Worm (Caenorhabditis elegans) whole organism, young adult: ENCODE measurements around the gene T22C8.6.
A peak's percentile ranks its signal among the peaks of the same experiment; 100 is the strongest.

ENCODE experiments used
- B0035.1 ChIP-seq: sonication (generic microtip); optimal IDR thresholded peaks from 2 replicates; lab custom pipeline; 2016; ENCODE audit warnings: missing genetic modification characterization, mild to moderate bottlenecking, missing compliant biosample characterization, missing genotype, missing genetic modification reagents
- B0261.1 ChIP-seq: sonication (generic microtip); optimal IDR thresholded peaks from 2 replicates; lab custom pipeline; 2016; ENCODE audit warnings: mild to moderate bottlenecking, missing genetic modification characterization, moderate library complexity, missing compliant biosample characterization
- D2030.7 ChIP-seq: fragments of 200-800 bp; sonication (Bioruptor generic); IDR thresholded peaks from 2 replicates; pipeline ENCODE4 v1.3.6; 2022; ENCODE audit warnings: missing genetic modification reagents, missing genetic modification characterization, missing compliant biosample characterization
- F10E7.11 ChIP-seq: sonication (generic microtip); optimal IDR thresholded peaks from 2 replicates; lab custom pipeline; 2017; ENCODE audit warnings: mild to moderate bottlenecking, missing genetic modification characterization, moderate library complexity, missing compliant biosample characterization
- F37B4.10 ChIP-seq: fragments of 200-800 bp; sonication (Bioruptor generic); IDR thresholded peaks from 2 replicates; pipeline ENCODE4 v1.3.6; 2022; ENCODE audit warnings: missing genetic modification characterization, missing compliant biosample characterization
- F52B5.7 ChIP-seq: sonication (generic microtip); optimal IDR thresholded peaks from 2 replicates; lab custom pipeline; 2016; ENCODE audit warnings: mild to moderate bottlenecking, missing genetic modification characterization, missing compliant biosample characterization
- F57C9.4 ChIP-seq: sonication (generic microtip); optimal IDR thresholded peaks from 2 replicates; lab custom pipeline; 2017; ENCODE audit warnings: mild to moderate bottlenecking, missing genetic modification characterization, missing compliant biosample characterization
- Y53G8AR.9 ChIP-seq: fragments of 200-800 bp; sonication (Bioruptor generic); conservative IDR thresholded peaks from 2 replicates; pipeline ENCODE4 v1.3.6; 2022; ENCODE audit warnings: missing genetic modification reagents, missing genetic modification characterization, missing compliant biosample characterization
- Y67H2A.10 ChIP-seq: fragments of 200-800 bp; sonication (Bioruptor generic); conservative IDR thresholded peaks from 2 replicates; pipeline ENCODE4 v1.3.6; 2022; ENCODE audit warnings: missing genetic modification reagents, missing genetic modification characterization, missing compliant biosample characterization
- Y79H2A.3 ChIP-seq: fragments of 200-800 bp; sonication (Bioruptor generic); conservative IDR thresholded peaks from 2 replicates; pipeline ENCODE4 v1.3.6; 2022; ENCODE audit warnings: missing genetic modification reagents, missing genetic modification characterization, missing compliant biosample characterization
- Y95B8A.8 ChIP-seq: fragments of 200-800 bp; sonication (Bioruptor generic); IDR thresholded peaks from 2 replicates; pipeline ENCODE4 v1.3.6; 2022; ENCODE audit warnings: missing genetic modification reagents, missing genetic modification characterization, missing compliant biosample characterization
- akir-1 ChIP-seq: fragments of 200-800 bp; sonication (Bioruptor generic); optimal IDR thresholded peaks from 2 replicates; lab custom pipeline; 2018; ENCODE audit warnings: mild to moderate bottlenecking, missing genetic modification characterization, moderate library complexity, missing compliant biosample characterization
- aptf-3 ChIP-seq: fragments of 200-800 bp; sonication (Bioruptor generic); IDR thresholded peaks from 2 replicates; pipeline ENCODE4 v1.3.6; 2022; ENCODE audit warnings: missing genetic modification characterization, missing compliant biosample characterization
- attf-3 ChIP-seq: fragments of 200-800 bp; sonication (Bioruptor generic); conservative IDR thresholded peaks from 2 replicates; pipeline ENCODE4 v1.3.6; 2022; ENCODE audit warnings: missing genetic modification reagents, missing genetic modification characterization, missing compliant biosample characterization
- ceh-100 ChIP-seq: fragments of 200-800 bp; sonication (Bioruptor generic); IDR thresholded peaks from 2 replicates; pipeline ENCODE4 v1.3.6; 2022; ENCODE audit warnings: missing genetic modification reagents, missing genetic modification characterization, missing compliant biosample characterization
- ceh-58 ChIP-seq: fragments of 200-800 bp; sonication (Bioruptor generic); IDR thresholded peaks from 2 replicates; pipeline ENCODE4 v1.3.6; 2022; ENCODE audit warnings: missing genetic modification characterization, missing compliant biosample characterization
- ceh-91 ChIP-seq: fragments of 200-800 bp; sonication (Bioruptor generic); IDR thresholded peaks from 2 replicates; pipeline ENCODE4 v1.3.6; 2022; ENCODE audit warnings: missing genetic modification reagents, missing genetic modification characterization, missing compliant biosample characterization
- die-1 ChIP-seq: sonication (generic microtip); optimal IDR thresholded peaks from 2 replicates; lab custom pipeline; 2016; ENCODE audit warnings: missing genotype, mild to moderate bottlenecking, missing genetic modification characterization, missing compliant biosample characterization
- dpff-1 ChIP-seq: sonication (generic microtip); optimal IDR thresholded peaks from 2 replicates; lab custom pipeline; 2017; ENCODE audit warnings: mild to moderate bottlenecking, missing genetic modification characterization, missing compliant biosample characterization
- dpl-1 ChIP-seq: fragments of 150-350 bp; optimal IDR thresholded peaks from 2 replicates; lab custom pipeline; 2014; ENCODE audit warnings: missing biosample characterization, missing genetic modification reagents, missing genetic modification characterization
- efl-1 ChIP-seq: fragments of 150-350 bp; optimal IDR thresholded peaks from 2 replicates; lab custom pipeline; 2014; ENCODE audit warnings: missing biosample characterization, missing genetic modification reagents, missing genetic modification characterization
- egl-44 ChIP-seq: fragments of 200-800 bp; sonication (Bioruptor generic); IDR thresholded peaks from 2 replicates; pipeline ENCODE4 v1.3.6; 2022; ENCODE audit warnings: missing genetic modification reagents, missing genetic modification characterization, missing compliant biosample characterization
- ekl-4 ChIP-seq: fragments of 200-800 bp; sonication (Bioruptor generic); IDR thresholded peaks from 2 replicates; pipeline ENCODE4 v1.3.6; 2022; ENCODE audit warnings: missing genetic modification reagents, missing genetic modification characterization, missing compliant biosample characterization
- gei-17 ChIP-seq: fragments of 200-800 bp; sonication (Bioruptor generic); optimal IDR thresholded peaks from 2 replicates; lab custom pipeline; 2018; ENCODE audit warnings: mild to moderate bottlenecking, missing genetic modification characterization, missing compliant biosample characterization
- hlh-26 ChIP-seq: fragments of 200-800 bp; sonication (Bioruptor generic); conservative IDR thresholded peaks from 2 replicates; pipeline ENCODE4 v1.3.6; 2022; ENCODE audit warnings: missing genetic modification reagents, missing genetic modification characterization, missing compliant biosample characterization
- lag-1 ChIP-seq: fragments of 200-800 bp; sonication (Bioruptor generic); IDR thresholded peaks from 2 replicates; pipeline ENCODE4 v1.3.6; 2022; ENCODE audit warnings: missing genetic modification reagents, missing genetic modification characterization, missing compliant biosample characterization
- lin-26 ChIP-seq: fragments of 200-800 bp; sonication (Bioruptor generic); IDR thresholded peaks from 2 replicates; pipeline ENCODE4 v1.3.6; 2022; ENCODE audit warnings: missing genetic modification reagents, missing genetic modification characterization, missing compliant biosample characterization
- lin-40 ChIP-seq: sonication (generic microtip); optimal IDR thresholded peaks from 2 replicates; lab custom pipeline; 2016; ENCODE audit warnings: missing genetic modification characterization, mild to moderate bottlenecking, missing compliant biosample characterization, missing genotype, missing genetic modification reagents
- lin-54 ChIP-seq: fragments of 200-800 bp; sonication (Bioruptor generic); optimal IDR thresholded peaks from 2 replicates; lab custom pipeline; 2018; ENCODE audit warnings: mild to moderate bottlenecking, missing genetic modification characterization, missing compliant biosample characterization
- lsy-27 ChIP-seq: sonication (generic microtip); optimal IDR thresholded peaks from 2 replicates; lab custom pipeline; 2017; ENCODE audit warnings: missing genetic modification characterization, mild to moderate bottlenecking, missing compliant biosample characterization, antibody characterized with exemption, missing genotype, borderline replicate concordance; ENCODE audit not compliant: insufficient read depth
- madf-6 ChIP-seq: fragments of 200-800 bp; sonication (Bioruptor generic); IDR thresholded peaks from 2 replicates; pipeline ENCODE4 v1.3.6; 2022; ENCODE audit warnings: missing genetic modification reagents, missing genetic modification characterization, missing compliant biosample characterization
- nfya-1 ChIP-seq: sonication (generic microtip); optimal IDR thresholded peaks from 2 replicates; lab custom pipeline; 2017; ENCODE audit warnings: antibody characterized with exemption, missing compliant biosample characterization, missing genetic modification characterization, borderline replicate concordance; ENCODE audit not compliant: insufficient read depth
- nhr-179 ChIP-seq: sonication (generic microtip); optimal IDR thresholded peaks from 2 replicates; lab custom pipeline; 2016; ENCODE audit warnings: mild to moderate bottlenecking, missing genetic modification characterization, missing compliant biosample characterization
- nhr-27 ChIP-seq: fragments of 200-800 bp; sonication (Bioruptor generic); optimal IDR thresholded peaks from 2 replicates; lab custom pipeline; 2018; ENCODE audit warnings: mild to moderate bottlenecking, missing genetic modification characterization, moderate library complexity, missing compliant biosample characterization
- nhr-90 ChIP-seq: sonication (generic microtip); optimal IDR thresholded peaks from 2 replicates; lab custom pipeline; 2016; ENCODE audit warnings: missing genotype, mild to moderate bottlenecking, missing genetic modification characterization, missing compliant biosample characterization
- rec-8 ChIP-seq, 2 experiments: sonication (generic microtip); optimal IDR thresholded peaks; 2 replicates each; lab custom pipeline; 2016; ENCODE audit warnings: mild to moderate bottlenecking in 2 of 2, missing genetic modification characterization in 2 of 2, missing genetic modification reagents in 2 of 2, missing genotype in 2 of 2, missing biosample characterization in 1 of 2, missing compliant biosample characterization in 1 of 2, moderate library complexity in 1 of 2
- repo-1 ChIP-seq: sonication (generic microtip); optimal IDR thresholded peaks from 2 replicates; lab custom pipeline; 2017; ENCODE audit warnings: mild to moderate bottlenecking, missing genetic modification characterization, missing compliant biosample characterization
- rpc-1 ChIP-seq, 2 experiments: fragments of 150-350 bp in 1 of 2; sonication (generic microtip) in 1 of 2; optimal IDR thresholded peaks; 2 replicates each; lab custom pipeline; 2014 to 2018; ENCODE audit warnings: missing biosample characterization in 1 of 2, missing genetic modification characterization in 1 of 2, missing genetic modification reagents in 1 of 2, missing genotype in 1 of 2
- snpc-1.1 ChIP-seq: sonication (generic microtip); optimal IDR thresholded peaks from 2 replicates; lab custom pipeline; 2017; ENCODE audit warnings: missing genetic modification characterization, mild to moderate bottlenecking, missing compliant biosample characterization, antibody characterized with exemption, moderate library complexity, missing genotype, missing genetic modification reagents; ENCODE audit not compliant: insufficient read depth
- snpc-1.3 ChIP-seq: sonication (generic microtip); optimal IDR thresholded peaks from 2 replicates; lab custom pipeline; 2017; ENCODE audit warnings: missing genetic modification characterization, mild to moderate bottlenecking, missing compliant biosample characterization, antibody characterized with exemption, moderate library complexity, missing genotype, missing genetic modification reagents; ENCODE audit not compliant: insufficient read depth
- tbx-9 ChIP-seq: sonication (generic microtip); optimal IDR thresholded peaks from 2 replicates; lab custom pipeline; 2016; ENCODE audit warnings: borderline replicate concordance, missing genetic modification characterization, inconsistent platforms, missing compliant biosample characterization

Gene T22C8.6

DNA sequence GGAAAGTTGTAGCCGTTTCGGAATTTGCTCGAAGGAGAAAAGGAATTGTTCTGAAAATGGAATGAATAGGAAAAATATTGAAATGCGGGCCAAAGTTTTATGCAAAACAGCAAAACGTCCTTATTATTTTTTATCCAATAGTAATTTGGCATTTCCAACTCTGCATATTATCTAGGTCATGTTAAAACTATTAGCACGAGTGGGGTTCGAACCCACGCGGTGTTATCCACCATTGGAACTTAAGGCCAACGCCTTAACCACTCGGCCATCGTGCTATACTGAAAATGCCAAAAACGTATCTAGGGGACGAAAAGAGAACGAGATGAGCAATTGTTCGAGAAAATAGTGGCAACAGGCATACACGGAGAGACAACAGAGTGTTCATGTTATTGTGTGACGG, 1.7 kb upstream of the T22C8.6 start (continued):
- TF ChIP-seq tbx-9 (tag; lab: Kevin White, UChicago) (no peak), D2030.7 (GFP tag; lab: Robert Waterston, UW) (0 out of 2 replicates have a peak, but pooled peaks have one; percentile 18), rpc-1 (optimal IDR thresholded peaks at IDR 0.05; lab: Kevin White, UChicago) (peak; percentile 53), rpc-1 (tag; optimal IDR thresholded peaks at IDR 0.05; lab: Kevin White, UChicago) (peak; percentile 76), lag-1 (no peak), snpc-1.3 (tag; lab: Kevin White, UChicago) (peak; percentile 37), B0261.1 (tag; lab: Kevin White, UChicago) (peak; percentile 56), snpc-1.1 (tag; lab: Kevin White, UChicago) (no peak), nhr-179 (tag; lab: Kevin White, UChicago) (no peak), lin-26 (GFP tag; lab: Robert Waterston, UW) (0 out of 2 replicates have a peak, but pooled peaks have one; percentile 60), F37B4.10 (GFP tag; lab: Robert Waterston, UW) (no peak), hlh-26 (GFP tag; lab: Robert Waterston, UW) (no peak), dpff-1 (no peak), lsy-27 (tag; lab: Kevin White, UChicago) (no peak)

DNA sequence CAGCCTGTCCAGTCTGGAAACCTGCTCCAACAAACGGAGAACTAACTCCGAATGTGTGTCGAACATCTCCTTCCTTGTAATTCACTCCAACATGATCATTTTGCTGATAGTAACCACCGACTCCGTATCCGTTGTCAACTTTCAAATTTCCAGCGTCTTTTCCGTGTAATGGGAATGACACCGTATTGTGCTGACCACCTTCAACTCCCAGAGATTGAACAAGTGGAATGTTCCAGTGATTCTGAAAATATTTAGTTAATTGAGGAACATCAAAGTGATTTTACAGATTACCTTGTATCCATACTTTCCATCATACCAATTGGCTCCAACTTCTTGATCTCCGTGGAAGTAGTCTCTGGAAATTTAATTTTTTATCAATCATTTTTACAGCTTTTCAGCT, 2.2 kb downstream of the T22C8.6 start:
- TF ChIP-seq dpl-1 (GFP tag; lab: Kevin White, UChicago) (no peak), Y67H2A.10 (GFP tag; lab: Robert Waterston, UW) (no peak), ceh-91 (GFP tag; lab: Robert Waterston, UW) (no peak), snpc-1.3 (tag; lab: Kevin White, UChicago) (no peak), lin-54 (GFP tag; lab: Kevin White, UChicago) (no peak), ceh-100 (no peak), nhr-90 (tag; lab: Kevin White, UChicago) (no peak), repo-1 (tag; lab: Kevin White, UChicago) (no peak), nhr-27 (tag; lab: Kevin White, UChicago) (no peak), lin-40 (tag; lab: Kevin White, UChicago) (no peak), B0035.1 (no peak), Y53G8AR.9 (no peak), egl-44 (GFP tag; lab: Robert Waterston, UW) (no peak), lin-26 (GFP tag; lab: Robert Waterston, UW) (no peak), rec-8 (tag; optimal IDR thresholded peaks at IDR 0.05; lab: Kevin White, UChicago) (no peak)

DNA sequence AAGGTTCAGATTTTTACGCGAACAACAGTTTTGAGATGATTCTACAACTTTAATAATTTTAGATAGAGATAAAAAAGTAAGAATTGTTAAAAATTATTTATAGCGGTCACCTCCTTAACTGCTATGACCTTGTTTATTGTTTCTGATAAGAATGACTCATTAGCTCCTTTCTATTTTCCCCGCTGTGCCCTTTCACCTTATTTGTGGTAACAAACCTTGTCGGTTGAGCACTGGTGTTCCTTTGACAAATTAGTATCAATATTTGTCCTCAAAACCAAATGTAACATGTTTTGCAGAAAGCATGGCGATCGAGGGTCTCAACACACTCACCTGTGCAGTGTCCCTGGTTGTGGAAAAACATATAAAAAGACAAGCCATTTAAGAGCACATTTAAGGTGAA, 3.5 kb downstream of the T22C8.6 start:
- TF ChIP-seq nfya-1 (tag; lab: Kevin White, UChicago) (no peak), ekl-4 (GFP tag; lab: Robert Waterston, UW) (no peak), F52B5.7 (tag; lab: Kevin White, UChicago) (no peak), madf-6 (no peak), ceh-58 (no peak), F57C9.4 (tag; lab: Kevin White, UChicago) (no peak), die-1 (tag; lab: Kevin White, UChicago) (no peak), repo-1 (tag; lab: Kevin White, UChicago) (no peak), efl-1 (GFP tag; lab: Kevin White, UChicago) (no peak), akir-1 (no peak), Y95B8A.8 (GFP tag; lab: Robert Waterston, UW) (no peak), attf-3 (no peak), Y79H2A.3 (GFP tag; lab: Robert Waterston, UW) (no peak), nhr-27 (tag; lab: Kevin White, UChicago) (no peak), F10E7.11 (no peak), gei-17 (no peak), rpc-1 (optimal IDR thresholded peaks at IDR 0.05; lab: Kevin White, UChicago) (no peak), rpc-1 (tag; optimal IDR thresholded peaks at IDR 0.05; lab: Kevin White, UChicago) (no peak), aptf-3 (GFP tag; lab: Robert Waterston, UW) (no peak), tbx-9 (tag; lab: Kevin White, UChicago) (no peak)
